Fruit fly (Drosophila melanogaster): ENCODE measurements around the gene STUB1.

- TF ChIP-seq CTCF (optimal IDR thresholded peaks at IDR 0.05) (no peak), CG8478 (optimal IDR thresholded peaks at IDR 0.05) (no peak)
Measured at dm6 chr2L:10396488-10396824, 40.9 kb upstream of the STUB1 start, which contains the start of gene Cnot4.

All from S2 (cell line).